Worm (Caenorhabditis elegans) whole organism, young adult: ENCODE data around the gene hphd-1.

Experiments
- Y56A3A.18 ChIP-seq: fragments of 200-800 bp; sonication (Bioruptor generic); IDR thresholded peaks from 2 replicates; pipeline ENCODE4 v1.3.6; 2022; ENCODE audit warnings: missing genetic modification reagents, missing genetic modification characterization, missing compliant biosample characterization
- Y67H2A.10 ChIP-seq: fragments of 200-800 bp; sonication (Bioruptor generic); conservative IDR thresholded peaks from 2 replicates; pipeline ENCODE4 v1.3.6; 2022; ENCODE audit warnings: missing genetic modification reagents, missing genetic modification characterization, missing compliant biosample characterization
- attf-5 ChIP-seq: fragments of 200-800 bp; sonication (Bioruptor generic); optimal IDR thresholded peaks from 2 replicates; lab custom pipeline; 2018; ENCODE audit warnings: mild to moderate bottlenecking, missing genetic modification characterization, missing compliant biosample characterization
- bed-1 ChIP-seq: fragments of 200-800 bp; sonication (Bioruptor generic); IDR thresholded peaks from 2 replicates; pipeline ENCODE4 v1.3.6; 2022; ENCODE audit warnings: missing genetic modification reagents, missing genetic modification characterization, missing compliant biosample characterization
- ceh-27 ChIP-seq: fragments of 200-800 bp; sonication (Bioruptor generic); optimal IDR thresholded peaks from 2 replicates; lab custom pipeline; 2018; ENCODE audit warnings: mild to moderate bottlenecking, missing genetic modification characterization, moderate library complexity, missing compliant biosample characterization
- egl-18 ChIP-seq: fragments of 200-800 bp; sonication (Bioruptor generic); IDR thresholded peaks from 2 replicates; pipeline ENCODE4 v1.3.6; 2022; ENCODE audit warnings: missing genetic modification reagents, missing genetic modification characterization, missing compliant biosample characterization
- hmg-20 ChIP-seq: fragments of 200-800 bp; sonication (Bioruptor generic); IDR thresholded peaks from 2 replicates; pipeline ENCODE4 v1.3.6; 2022; ENCODE audit warnings: missing genetic modification reagents, missing genetic modification characterization, missing compliant biosample characterization
- lin-35 ChIP-seq, 3 experiments: fragments of 150-350 bp in 2 of 3; sonication (generic microtip) in 1 of 3; optimal IDR thresholded peaks; 2 replicates each; lab custom pipeline; 2014 to 2018; ENCODE audit warnings: missing biosample characterization in 3 of 3, missing genetic modification characterization in 3 of 3, missing genetic modification reagents in 3 of 3
- lsl-1 ChIP-seq: fragments of 200-800 bp; sonication (Bioruptor generic); optimal IDR thresholded peaks from 2 replicates; lab custom pipeline; 2018; ENCODE audit warnings: mild to moderate bottlenecking, missing genetic modification characterization, moderate library complexity, missing compliant biosample characterization
- lsy-27 ChIP-seq: sonication (generic microtip); optimal IDR thresholded peaks from 2 replicates; lab custom pipeline; 2017; ENCODE audit warnings: missing genetic modification characterization, mild to moderate bottlenecking, missing compliant biosample characterization, antibody characterized with exemption, missing genotype, borderline replicate concordance; ENCODE audit not compliant: insufficient read depth
- madf-10 ChIP-seq: sonication (generic microtip); optimal IDR thresholded peaks from 2 replicates; lab custom pipeline; 2016; ENCODE audit warnings: mild to moderate bottlenecking, missing genetic modification characterization, missing compliant biosample characterization
- pha-4 ChIP-seq: fragments of 150-350 bp; sonication (generic microtip); optimal IDR thresholded peaks from 2 replicates; lab custom pipeline; 2014; ENCODE audit warnings: missing biosample characterization, missing genetic modification reagents, missing genetic modification characterization
- ztf-3 ChIP-seq: fragments of 200-800 bp; sonication (Bioruptor generic); optimal IDR thresholded peaks from 2 replicates; lab custom pipeline; 2018; ENCODE audit warnings: mild to moderate bottlenecking, missing genetic modification characterization, missing compliant biosample characterization

DNA sequence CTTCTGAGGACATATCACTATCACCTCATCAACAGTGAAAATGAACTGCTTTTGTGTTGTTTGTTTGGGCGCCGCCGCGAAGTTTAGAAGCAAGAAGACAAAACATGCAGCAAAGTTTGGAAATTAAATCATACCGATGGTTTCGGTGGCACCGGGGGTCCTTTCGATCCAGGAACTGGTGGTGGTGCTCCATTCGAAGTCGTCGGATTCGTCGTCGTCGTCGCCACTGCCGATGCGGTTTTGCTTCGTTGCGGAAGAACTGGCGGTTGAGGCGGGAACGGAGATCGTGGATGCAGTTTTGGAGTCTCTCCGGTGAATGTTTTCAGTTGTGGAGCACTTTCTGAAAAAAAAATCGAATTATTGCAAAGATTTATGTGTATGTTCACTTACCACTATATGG is 27.1 kb upstream of the hphd-1 start:
- TF ChIP-seq egl-18 (no peak), ceh-27 (no peak), madf-10 (no peak), ztf-3 (GFP tag; lab: Kevin White, UChicago) (no peak), lin-35 (GFP tag; optimal IDR thresholded peaks at IDR 0.05; lab: Kevin White, UChicago) (no peak), attf-5 (GFP tag; lab: Kevin White, UChicago) (no peak), lsy-27 (tag; lab: Kevin White, UChicago) (no peak), lsl-1 (no peak), pha-4 (tag; lab: Kevin White, UChicago) (no peak), hmg-20 (GFP tag; lab: Robert Waterston, UW) (no peak), Y56A3A.18 (GFP tag; lab: Robert Waterston, UW) (no peak), bed-1 (GFP tag; lab: Robert Waterston, UW) (no peak), Y67H2A.10 (GFP tag; lab: Robert Waterston, UW) (no peak)
